Worm (Caenorhabditis elegans): ENCODE measurements around the gene ZK896.5.

ce11 chrIV:12879557-12879956 lies at the start of gene ZK896.5:
- TF ChIP-seq nhr-25 (tag; optimal IDR thresholded peaks at IDR 0.05) (no peak), sem-4 (tag; optimal IDR thresholded peaks at IDR 0.05) (no peak), ztf-11 (tag; optimal IDR thresholded peaks at IDR 0.05) (no peak), ceh-16 (tag; optimal IDR thresholded peaks at IDR 0.05) (no peak), lin-39 (tag; optimal IDR thresholded peaks at IDR 0.05) (no peak), ZK546.5 (tag; optimal IDR thresholded peaks at IDR 0.05) (no peak), dmd-4 (tag; optimal IDR thresholded peaks at IDR 0.05) (no peak), nhr-237 (tag; optimal IDR thresholded peaks at IDR 0.05) (no peak), lin-11 (tag; optimal IDR thresholded peaks at IDR 0.05) (no peak), lin-13 (GFP tag; optimal IDR thresholded peaks at IDR 0.05) (no peak), mab-5 (tag; optimal IDR thresholded peaks at IDR 0.05) (no peak)

Measured in whole organism, L2 larva.